Fruit fly (Drosophila melanogaster): ENCODE results near the gene CG11608.
A peak's percentile ranks its signal among the peaks of the same experiment; 100 is the strongest.

Gene CG11608

dm6 chr3R:12634617-12635016 lies 3.7 kb upstream of the CG11608 start, which contains the start of gene CG11598:
Gene CG11598 (plus strand): TSS chr3R:12634917.
- TF ChIP-seq Dif (GFP tag; optimal IDR thresholded peaks at IDR 0.05; ENCODE audit: partially characterized antibody) (no peak), OdsH (GFP tag; optimal IDR thresholded peaks at IDR 0.05) (no peak), Hnf4 (GFP tag; optimal IDR thresholded peaks at IDR 0.05) (no peak), Jra (GFP tag; optimal IDR thresholded peaks at IDR 0.05) (no peak)

dm6 chr3R:12636240-12636639 lies 2.0 kb upstream of the CG11608 start, which contains the start of gene CG11600:
Gene CG11600 (plus strand): TSS chr3R:12636540.
- no peak for TF ChIP-seq HLH106 (tag; optimal IDR thresholded peaks at IDR 0.05)
- no peak for TF ChIP-seq brk (GFP tag; optimal IDR thresholded peaks at IDR 0.05)

- TF ChIP-seq Sp1 (GFP tag; optimal IDR thresholded peaks at IDR 0.05) (no peak), fru (GFP tag; optimal IDR thresholded peaks at IDR 0.05) (no peak), Hr78 (GFP tag; optimal IDR thresholded peaks at IDR 0.05) (no peak), GATAd (GFP tag; optimal IDR thresholded peaks at IDR 0.05) (no peak), N (GFP tag; optimal IDR thresholded peaks at IDR 0.05) (no peak), sage (GFP tag; optimal IDR thresholded peaks at IDR 0.05) (no peak), Dfd (GFP tag; optimal IDR thresholded peaks at IDR 0.05) (no peak), Hnf4 (GFP tag; optimal IDR thresholded peaks at IDR 0.05) (no peak)
Observed at dm6 chr3R:12641620-12642019, 3.3 kb downstream of the CG11608 start.

- no peak for TF ChIP-seq psq (GFP tag; optimal IDR thresholded peaks at IDR 0.05)
- no peak for TF ChIP-seq Myc (optimal IDR thresholded peaks at IDR 0.05)
- TF ChIP-seq Dfd (GFP tag; optimal IDR thresholded peaks at IDR 0.05) = no peak
- no peak for TF ChIP-seq dl (GFP tag; optimal IDR thresholded peaks at IDR 0.05; ENCODE audit: insufficient read depth in 1 of 2, partially characterized antibody in 2 of 2)
- TF ChIP-seq sage (GFP tag; optimal IDR thresholded peaks at IDR 0.05) = no peak
- TF ChIP-seq Vsx2 (GFP tag; optimal IDR thresholded peaks at IDR 0.05; ENCODE audit: partially characterized antibody) = no peak
- no peak for TF ChIP-seq Abd-B (GFP tag; optimal IDR thresholded peaks at IDR 0.05)
- TF ChIP-seq OdsH (GFP tag; optimal IDR thresholded peaks at IDR 0.05) = no peak
- no peak for TF ChIP-seq jim (GFP tag; optimal IDR thresholded peaks at IDR 0.05)
- TF ChIP-seq sv (GFP tag; optimal IDR thresholded peaks at IDR 0.05) = no peak
- TF ChIP-seq CG9705 (GFP tag; optimal IDR thresholded peaks at IDR 0.05) = no peak
- no peak for TF ChIP-seq woc (GFP tag; optimal IDR thresholded peaks at IDR 0.05)
- no peak for TF ChIP-seq CG32264 (GFP tag; optimal IDR thresholded peaks at IDR 0.05)
- no peak for TF ChIP-seq Hr83 (GFP tag; optimal IDR thresholded peaks at IDR 0.05; ENCODE audit: poor library complexity, severe bottlenecking)
- TF ChIP-seq pan (optimal IDR thresholded peaks at IDR 0.05) = no peak
- no peak for TF ChIP-seq Hr78 (GFP tag; optimal IDR thresholded peaks at IDR 0.05)
- TF ChIP-seq dsf (GFP tag; optimal IDR thresholded peaks at IDR 0.05; ENCODE audit: borderline replicate concordance) = no peak
- TF ChIP-seq rgr (GFP tag; optimal IDR thresholded peaks at IDR 0.05) = no peak
Observed at dm6 chr3R:12642051-12642532, 3.8 kb downstream of the CG11608 start, which contains the start of gene CG6753. Gene CG6753 (minus strand): TSS chr3R:12642482.

- TF ChIP-seq HLH106 (tag; optimal IDR thresholded peaks at IDR 0.05) (peak; percentile 15), dmrt93B (GFP tag; optimal IDR thresholded peaks at IDR 0.05) (no peak)
Observed at dm6 chr3R:12644621-12645310, 6.5 kb downstream of the CG11608 start.

dm6 chr3R:12645771-12646317 lies 7.6 kb downstream of the CG11608 start:
- no peak for TF ChIP-seq ey (GFP tag; optimal IDR thresholded peaks at IDR 0.05)
- TF ChIP-seq dmrt93B (GFP tag; optimal IDR thresholded peaks at IDR 0.05) = no peak
- TF ChIP-seq jim (GFP tag; optimal IDR thresholded peaks at IDR 0.05) = no peak
- TF ChIP-seq GATAd (GFP tag; optimal IDR thresholded peaks at IDR 0.05) = no peak
- TF ChIP-seq Dfd (GFP tag; optimal IDR thresholded peaks at IDR 0.05) = no peak
- no peak for TF ChIP-seq lola (GFP tag; optimal IDR thresholded peaks at IDR 0.05)
- no peak for TF ChIP-seq CG9705 (GFP tag; optimal IDR thresholded peaks at IDR 0.05)

Data from whole organism, wandering third instar larva.